Fruit fly (Drosophila melanogaster) whole organism: ENCODE data around the gene CG17321.

ENCODE experiments used
- EcR ChIP-seq, 2 experiments: fragments of >200 bp; optimal IDR thresholded peaks; 2 replicates each; lab custom pipeline; 2017; ENCODE audit warnings: missing biosample characterization in 2 of 2, missing genetic modification characterization in 2 of 2, missing genetic modification reagents in 2 of 2
- usp ChIP-seq: fragments of >200 bp; optimal IDR thresholded peaks from 2 replicates; lab custom pipeline; 2017; ENCODE audit warnings: missing biosample characterization, missing genetic modification characterization, mixed read lengths

DNA sequence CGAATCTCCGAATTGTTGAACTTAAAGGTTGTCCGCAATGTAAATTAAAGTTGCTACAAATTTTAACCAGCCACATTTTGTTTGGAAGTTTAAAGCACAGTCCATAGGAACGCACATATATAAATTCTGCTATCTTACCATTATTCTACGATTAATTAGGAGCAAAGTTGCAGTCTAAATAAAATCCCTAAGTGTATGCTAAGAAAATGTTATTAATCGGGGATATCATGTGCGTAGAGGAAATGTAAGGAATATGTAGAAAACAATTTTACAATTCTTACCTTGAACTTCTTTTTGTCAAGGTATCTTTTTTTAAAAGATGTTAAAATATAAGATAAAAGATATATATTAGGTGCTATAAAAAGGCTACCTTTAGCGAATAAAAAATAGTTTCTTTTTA, 26.6 kb upstream of the CG17321 start:
- TF ChIP-seq usp (GFP tag; lab: Kevin White, UChicago) (no peak), EcR (GFP tag; optimal IDR thresholded peaks at IDR 0.05; lab: Kevin White, UChicago) (no peak)
